Fruit fly (Drosophila melanogaster): Measurements from ENCODE around the gene CG32655.
A peak's percentile ranks its signal among the peaks of the same experiment; 100 is the strongest.

The CG32655 gene

DNA sequence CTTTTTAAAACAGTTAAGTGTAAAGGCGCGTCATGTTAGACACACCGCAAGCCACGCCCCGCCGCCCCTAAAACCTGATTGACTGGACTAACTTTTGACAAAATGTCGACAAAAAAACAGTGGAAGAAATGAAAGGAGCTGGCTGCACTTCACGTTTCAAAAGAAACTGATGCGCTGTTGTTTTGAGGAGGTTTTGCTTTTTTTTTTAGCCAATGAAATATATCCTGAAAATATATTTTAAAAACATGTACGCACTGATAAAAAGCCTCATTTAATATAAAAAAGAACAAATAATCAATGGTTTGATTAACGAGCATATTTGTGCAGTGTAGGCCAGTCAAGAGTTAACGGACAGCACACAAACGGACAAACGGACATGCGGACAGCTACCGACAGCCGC, 9.9 kb upstream of the CG32655 start:
- TF ChIP-seq topi (GFP tag; optimal IDR thresholded peaks at IDR 0.05) (peak; percentile 51), Blimp-1 (GFP tag; optimal IDR thresholded peaks at IDR 0.05) (no peak), dsx (GFP tag; optimal IDR thresholded peaks at IDR 0.05; ENCODE audit: poor library complexity, severe bottlenecking) (no peak), acj6 (GFP tag; optimal IDR thresholded peaks at IDR 0.05) (peak; percentile 7), vri (GFP tag; optimal IDR thresholded peaks at IDR 0.05) (peak; percentile 8), Met (GFP tag; optimal IDR thresholded peaks at IDR 0.05) (peak; percentile 30), CG34406 (GFP tag; optimal IDR thresholded peaks at IDR 0.05) (no peak), CG6792 (GFP tag; optimal IDR thresholded peaks at IDR 0.05) (peak; percentile 15), Smox (GFP tag; optimal IDR thresholded peaks at IDR 0.05) (peak; percentile 42), CG31627 (GFP tag; optimal IDR thresholded peaks at IDR 0.05) (peak; percentile 39), esn (GFP tag; optimal IDR thresholded peaks at IDR 0.05) (peak; percentile 54), OdsH (GFP tag; optimal IDR thresholded peaks at IDR 0.05) (peak; percentile 14), Sox102F (GFP tag; optimal IDR thresholded peaks at IDR 0.05) (peak; percentile 44), Hr39 (GFP tag; optimal IDR thresholded peaks at IDR 0.05) (peak; percentile 48), CG3919 (GFP tag; optimal IDR thresholded peaks at IDR 0.05) (peak; percentile 2), cyc (GFP tag; optimal IDR thresholded peaks at IDR 0.05) (peak; percentile 45), CG4318 (GFP tag; optimal IDR thresholded peaks at IDR 0.05) (no peak), CG7368 (GFP tag; optimal IDR thresholded peaks at IDR 0.05) (peak; percentile 0), svp (GFP tag) (peak; percentile 79), lz (GFP tag; optimal IDR thresholded peaks at IDR 0.05) (peak; percentile 47), Ets21C (GFP tag; optimal IDR thresholded peaks at IDR 0.05) (peak; percentile 43), CG3032 (tag; optimal IDR thresholded peaks at IDR 0.05) (no peak), Eip78C (GFP tag) (peak; percentile 80), CG11762 (GFP tag; optimal IDR thresholded peaks at IDR 0.05; ENCODE audit: insufficient read depth) (peak; percentile 2)

DNA sequence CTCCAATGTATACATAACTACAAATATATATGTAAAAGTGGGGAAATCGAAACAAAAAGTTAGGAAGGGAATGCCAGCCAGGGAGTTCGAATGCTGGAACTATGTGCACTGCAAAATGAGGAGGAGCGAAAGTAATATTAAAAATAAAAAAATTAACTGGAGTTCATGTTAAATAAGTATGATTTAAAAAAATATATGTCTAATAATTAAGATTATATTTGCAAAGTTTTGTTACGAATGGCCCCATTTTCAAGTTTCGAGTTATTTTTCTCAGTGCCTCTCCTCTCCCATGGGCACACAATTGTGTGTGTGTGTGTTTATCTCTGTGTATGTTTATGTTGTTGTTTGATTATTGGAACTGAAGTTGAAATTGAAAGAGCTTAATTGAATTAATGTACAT, 6.7 kb upstream of the CG32655 start:
- peak; percentile 67 for TF ChIP-seq Eip78C (GFP tag)
- no peak for TF ChIP-seq svp (GFP tag)
- no peak for TF ChIP-seq Hr38 (GFP tag; optimal IDR thresholded peaks at IDR 0.05)
- no peak for TF ChIP-seq CG6792 (GFP tag; optimal IDR thresholded peaks at IDR 0.05)
- no peak for TF ChIP-seq esn (GFP tag; optimal IDR thresholded peaks at IDR 0.05)
- TF ChIP-seq OdsH (GFP tag; optimal IDR thresholded peaks at IDR 0.05) = peak; percentile 26
- TF ChIP-seq Sox15 (GFP tag; optimal IDR thresholded peaks at IDR 0.05) = no peak
- TF ChIP-seq CG16779 (tag; optimal IDR thresholded peaks at IDR 0.05) = no peak
- no peak for TF ChIP-seq Eip75B (GFP tag; optimal IDR thresholded peaks at IDR 0.05)
- TF ChIP-seq CG3032 (tag; optimal IDR thresholded peaks at IDR 0.05) = peak; percentile 11
- TF ChIP-seq fd85E (GFP tag; optimal IDR thresholded peaks at IDR 0.05) = no peak
- TF ChIP-seq Met (GFP tag; optimal IDR thresholded peaks at IDR 0.05) = no peak
- peak; percentile 34 for TF ChIP-seq Ets96B (tag; optimal IDR thresholded peaks at IDR 0.05)
- no peak for TF ChIP-seq topi (GFP tag; optimal IDR thresholded peaks at IDR 0.05)
- TF ChIP-seq CG15336 (GFP tag; IDR thresholded peaks at IDR 0.05) = peak; percentile 58
- no peak for TF ChIP-seq CG11294 (GFP tag; IDR thresholded peaks at IDR 0.05)
- no peak for TF ChIP-seq net (GFP tag; optimal IDR thresholded peaks at IDR 0.05)
- no peak for TF ChIP-seq CG34406 (GFP tag; optimal IDR thresholded peaks at IDR 0.05)
- TF ChIP-seq cyc (GFP tag; optimal IDR thresholded peaks at IDR 0.05) = no peak
- no peak for TF ChIP-seq CG8319 (GFP tag; optimal IDR thresholded peaks at IDR 0.05)
- TF ChIP-seq Sox14 (GFP tag; optimal IDR thresholded peaks at IDR 0.05) = no peak
- peak; percentile 52 for TF ChIP-seq CG32006 (GFP tag; optimal IDR thresholded peaks at IDR 0.05)
- peak; percentile 8 for TF ChIP-seq CG3919 (GFP tag; optimal IDR thresholded peaks at IDR 0.05)
- peak; percentile 10 for TF ChIP-seq CG4318 (GFP tag; optimal IDR thresholded peaks at IDR 0.05)
- TF ChIP-seq Gug (GFP tag; IDR thresholded peaks at IDR 0.05) = no peak
- TF ChIP-seq CG9139 (GFP tag; optimal IDR thresholded peaks at IDR 0.05) = no peak
- TF ChIP-seq Blimp-1 (GFP tag; optimal IDR thresholded peaks at IDR 0.05) = no peak
- TF ChIP-seq fd59A (GFP tag; optimal IDR thresholded peaks at IDR 0.05) = no peak
- TF ChIP-seq eg (GFP tag; IDR thresholded peaks at IDR 0.05) = peak; percentile 18; the same call in 1 of the 3 replicates
- no peak for TF ChIP-seq CG11902 (GFP tag; optimal IDR thresholded peaks at IDR 0.05)
- TF ChIP-seq CG7368 (GFP tag; optimal IDR thresholded peaks at IDR 0.05) = no peak
- TF ChIP-seq dsx (GFP tag; optimal IDR thresholded peaks at IDR 0.05; ENCODE audit: poor library complexity, severe bottlenecking) = peak; percentile 12
- TF ChIP-seq ss (GFP tag; optimal IDR thresholded peaks at IDR 0.05) = peak in 1 of 2 experiments; percentile 13
- no peak for TF ChIP-seq lz (GFP tag; optimal IDR thresholded peaks at IDR 0.05)
- TF ChIP-seq CG10669 (GFP tag; optimal IDR thresholded peaks at IDR 0.05) = peak; percentile 22
- no peak for TF ChIP-seq Ets21C (GFP tag; optimal IDR thresholded peaks at IDR 0.05)
- peak; percentile 57; the same call in 2 of the 3 replicates for TF ChIP-seq CG8119 (GFP tag; IDR thresholded peaks at IDR 0.05)
- peak; percentile 24 for TF ChIP-seq achi (GFP tag; optimal IDR thresholded peaks at IDR 0.05)
- no peak for TF ChIP-seq CG6276 (GFP tag; optimal IDR thresholded peaks at IDR 0.05)
- TF ChIP-seq CG6854 (GFP tag; optimal IDR thresholded peaks at IDR 0.05) = no peak
- TF ChIP-seq dac (GFP tag; optimal IDR thresholded peaks at IDR 0.05) = no peak

Measured in whole organism, prepupa.